Fruit fly (Drosophila melanogaster) whole organism, adult: ENCODE results near the gene CG11920.

ENCODE experiments used
- CG11617 ChIP-seq: fragments of 200-800 bp; sonication (Bioruptor generic); optimal IDR thresholded peaks from 2 replicates; lab custom pipeline; 2017; ENCODE audit warnings: mild to moderate bottlenecking, missing biosample characterization, missing genetic modification reagents, missing genetic modification characterization
- CG1620 ChIP-seq: fragments of 200-800 bp; sonication (Bioruptor generic); optimal IDR thresholded peaks from 2 replicates; lab custom pipeline; 2016; ENCODE audit warnings: missing biosample characterization, missing genetic modification characterization
- CG33017 ChIP-seq: fragments of 200-800 bp; sonication (Bioruptor generic); optimal IDR thresholded peaks from 2 replicates; lab custom pipeline; 2018; ENCODE audit warnings: missing biosample characterization, mild to moderate bottlenecking, missing genetic modification characterization, moderate library complexity
- CG7045 ChIP-seq: fragments of 200-800 bp; sonication (Bioruptor generic); optimal IDR thresholded peaks from 2 replicates; lab custom pipeline; 2017; ENCODE audit warnings: missing biosample characterization, mild to moderate bottlenecking, missing genetic modification characterization
- Hr96 ChIP-seq: fragments of 200-800 bp; sonication (Bioruptor generic); optimal IDR thresholded peaks from 2 replicates; lab custom pipeline; 2016; ENCODE audit warnings: missing biosample characterization, missing genetic modification characterization
- bab1 ChIP-seq: fragments of 200-800 bp; sonication (Bioruptor generic); optimal IDR thresholded peaks from 3 replicates; lab custom pipeline; 2019; ENCODE audit warnings: missing biosample characterization, mild to moderate bottlenecking, missing genetic modification characterization, moderate library complexity

- TF ChIP-seq CG1620 (GFP tag; lab: Kevin White, UChicago) (no peak), bab1 (GFP tag; lab: Kevin White, UChicago) (no peak), CG33017 (tag; lab: Kevin White, UChicago) (no peak), Hr96 (GFP tag; lab: Kevin White, UChicago) (no peak), CG7045 (GFP tag; lab: Kevin White, UChicago) (no peak), CG11617 (GFP tag; lab: Kevin White, UChicago) (no peak)
These were observed 27.6 kb downstream of the CG11920 start, which contains the start of gene CG45095 for dm6 chr3R:25102253-25102652.
